Fruit fly (Drosophila melanogaster) whole organism, embryonic: ENCODE measurements around the gene HINT1.

Experiments
- Aef1 ChIP-seq: fragments of 200-800 bp; sonication (Bioruptor generic); IDR thresholded peaks from 3 replicates; pipeline ENCODE4 v1.3.6; 2022; ENCODE audit warnings: missing biosample characterization, missing genetic modification characterization
- Antp ChIP-seq: fragments of 200-800 bp; sonication (Bioruptor generic); optimal IDR thresholded peaks from 3 replicates; lab custom pipeline; 2016; ENCODE audit warnings: missing biosample characterization, missing genetic modification characterization
- CG10274 ChIP-seq: fragments of 200-800 bp; sonication (Bioruptor generic); optimal IDR thresholded peaks from 3 replicates; lab custom pipeline; 2017; ENCODE audit warnings: missing biosample characterization, mild to moderate bottlenecking, missing genetic modification characterization
- CG10366 ChIP-seq: fragments of 200-800 bp; sonication (Bioruptor generic); IDR thresholded peaks from 2 replicates; pipeline ENCODE4 v1.3.6; 2022; ENCODE audit warnings: missing biosample characterization, missing genetic modification characterization
- CG10431 ChIP-seq: fragments of 200-800 bp; sonication (Bioruptor generic); optimal IDR thresholded peaks from 3 replicates; lab custom pipeline; 2018; ENCODE audit warnings: missing biosample characterization, mild to moderate bottlenecking, missing genetic modification characterization
- CG12391 ChIP-seq: fragments of 200-800 bp; sonication (Bioruptor generic); optimal IDR thresholded peaks from 3 replicates; lab custom pipeline; 2018; ENCODE audit warnings: missing biosample characterization, mild to moderate bottlenecking, missing genetic modification characterization, moderate library complexity
- CG12942 ChIP-seq: fragments of 200-800 bp; sonication (Bioruptor generic); optimal IDR thresholded peaks from 3 replicates; lab custom pipeline; 2016; ENCODE audit warnings: missing biosample characterization, missing genetic modification characterization
- CG14014 ChIP-seq: fragments of 200-800 bp; sonication (Bioruptor generic); IDR thresholded peaks from 2 replicates; pipeline ENCODE4 v1.3.6; 2022; ENCODE audit warnings: missing biosample characterization, missing genetic modification characterization
- CG15073 ChIP-seq: fragments of 200-800 bp; sonication (Bioruptor generic); optimal IDR thresholded peaks from 2 replicates; lab custom pipeline; 2016; ENCODE audit warnings: missing biosample characterization, missing genetic modification characterization
- CG15269 ChIP-seq: fragments of 200-800 bp; sonication (Bioruptor generic); optimal IDR thresholded peaks from 2 replicates; lab custom pipeline; 2018; ENCODE audit warnings: missing biosample characterization, mild to moderate bottlenecking, missing genetic modification characterization, moderate library complexity
- CG1647 ChIP-seq: fragments of 200-800 bp; sonication (Bioruptor generic); optimal IDR thresholded peaks from 3 replicates; lab custom pipeline; 2016; ENCODE audit warnings: missing biosample characterization, missing genetic modification characterization
- CG16813 ChIP-seq: fragments of 200-800 bp; sonication (Bioruptor generic); IDR thresholded peaks from 3 replicates; pipeline ENCODE4 v1.3.6; 2022; ENCODE audit warnings: missing biosample characterization, missing genetic modification characterization; ENCODE audit not compliant: partially characterized antibody
- CG18619 ChIP-seq: fragments of 200-800 bp; sonication (Bioruptor generic); optimal IDR thresholded peaks from 3 replicates; lab custom pipeline; 2017; ENCODE audit warnings: missing biosample characterization, mild to moderate bottlenecking, missing genetic modification characterization
- CG2712 ChIP-seq: fragments of 200-800 bp; optimal IDR thresholded peaks from 3 replicates; lab custom pipeline; 2019; ENCODE audit warnings: missing biosample characterization, mild to moderate bottlenecking, missing genetic modification characterization, moderate library complexity
- CG3065 ChIP-seq: fragments of 200-800 bp; sonication (Bioruptor generic); optimal IDR thresholded peaks from 2 replicates; lab custom pipeline; 2016; ENCODE audit warnings: missing biosample characterization, missing genetic modification characterization
- CG31224 ChIP-seq: fragments of 200-800 bp; sonication (Bioruptor generic); IDR thresholded peaks from 2 replicates; pipeline ENCODE4 v1.3.6; 2022; ENCODE audit warnings: missing biosample characterization, missing genetic modification characterization
- CG32532 ChIP-seq: fragments of 200-800 bp; sonication (Bioruptor generic); IDR thresholded peaks from 2 replicates; pipeline ENCODE4 v1.3.6; 2022; ENCODE audit warnings: missing biosample characterization, missing genetic modification characterization
- CG4424 ChIP-seq: fragments of 200-800 bp; sonication (Bioruptor generic); optimal IDR thresholded peaks from 3 replicates; lab custom pipeline; 2016; ENCODE audit warnings: missing biosample characterization, missing genetic modification characterization
- CG6272 ChIP-seq: fragments of 200-800 bp; sonication (Bioruptor generic); IDR thresholded peaks from 2 replicates; pipeline ENCODE4 v1.3.6; 2022; ENCODE audit warnings: missing biosample characterization, missing genetic modification characterization
- CG7928 ChIP-seq: fragments of 200-800 bp; sonication (Bioruptor generic); optimal IDR thresholded peaks from 2 replicates; lab custom pipeline; 2017; ENCODE audit warnings: missing biosample characterization, mild to moderate bottlenecking, missing genetic modification characterization
- CG8924 ChIP-seq: fragments of 200-800 bp; optimal IDR thresholded peaks from 3 replicates; lab custom pipeline; 2019; ENCODE audit warnings: missing biosample characterization, mild to moderate bottlenecking, missing genetic modification characterization, moderate library complexity
- CG9727 ChIP-seq: fragments of 200-800 bp; sonication (Bioruptor generic); optimal IDR thresholded peaks from 3 replicates; lab custom pipeline; 2017; ENCODE audit warnings: missing biosample characterization, mild to moderate bottlenecking, missing genetic modification characterization
- CoRest ChIP-seq: fragments of 200-800 bp; sonication (Bioruptor generic); optimal IDR thresholded peaks from 3 replicates; lab custom pipeline; 2018; ENCODE audit warnings: missing biosample characterization, mild to moderate bottlenecking, missing genetic modification characterization, moderate library complexity
- HLH4C ChIP-seq: fragments of 200-800 bp; sonication (Bioruptor generic); IDR thresholded peaks from 3 replicates; pipeline ENCODE4 v1.3.6; 2022; ENCODE audit warnings: missing biosample characterization, missing genetic modification characterization; ENCODE audit not compliant: partially characterized antibody
- HmgZ ChIP-seq: fragments of 200-800 bp; sonication (Bioruptor generic); optimal IDR thresholded peaks from 2 replicates; lab custom pipeline; 2018; ENCODE audit warnings: missing biosample characterization, mild to moderate bottlenecking, missing genetic modification characterization
- Hmr ChIP-seq: fragments of 200-800 bp; sonication (Bioruptor generic); optimal IDR thresholded peaks from 3 replicates; lab custom pipeline; 2017; ENCODE audit warnings: mild to moderate bottlenecking, missing biosample characterization, missing genetic modification reagents, missing genetic modification characterization
- Hr78 ChIP-seq, 2 experiments: fragments of 200-800 bp in 1 of 2; fragments of >200 bp in 1 of 2; sonication (Bioruptor generic) in 1 of 2; optimal IDR thresholded peaks; 2 replicates each; lab custom pipeline; 2017 to 2019; ENCODE audit warnings: missing biosample characterization in 2 of 2, missing genetic modification characterization in 2 of 2, mild to moderate bottlenecking in 1 of 2, moderate library complexity in 1 of 2
- MTF-1 ChIP-seq: fragments of 200-800 bp; sonication (Bioruptor generic); optimal IDR thresholded peaks from 2 replicates; lab custom pipeline; 2018; ENCODE audit warnings: missing biosample characterization, mild to moderate bottlenecking, missing genetic modification characterization, borderline replicate concordance
- NK7.1 ChIP-seq: fragments of 200-800 bp; sonication (Bioruptor generic); optimal IDR thresholded peaks from 3 replicates; lab custom pipeline; 2016; ENCODE audit warnings: missing biosample characterization, missing genetic modification characterization
- Neu2 ChIP-seq: fragments of 200-800 bp; sonication (Bioruptor generic); optimal IDR thresholded peaks from 3 replicates; lab custom pipeline; 2016; ENCODE audit warnings: missing biosample characterization, missing genetic modification characterization, borderline replicate concordance
- Nf-YB ChIP-seq: fragments of 200-800 bp; sonication (Bioruptor generic); optimal IDR thresholded peaks from 3 replicates; lab custom pipeline; 2019; ENCODE audit warnings: missing biosample characterization, mild to moderate bottlenecking, missing genetic modification characterization, moderate library complexity
- PHDP ChIP-seq: fragments of 200-800 bp; sonication (Bioruptor generic); optimal IDR thresholded peaks from 3 replicates; lab custom pipeline; 2018; ENCODE audit warnings: missing biosample characterization, mild to moderate bottlenecking, missing genetic modification characterization, moderate library complexity
- Rfx ChIP-seq: fragments of 200-800 bp; sonication (Bioruptor generic); IDR thresholded peaks from 2 replicates; pipeline ENCODE4 v1.3.6; 2022; ENCODE audit warnings: missing biosample characterization, missing genetic modification characterization
- Ssrp ChIP-seq: fragments of 200-800 bp; sonication (Bioruptor generic); optimal IDR thresholded peaks from 2 replicates; lab custom pipeline; 2018; ENCODE audit warnings: missing biosample characterization, mild to moderate bottlenecking, missing genetic modification characterization, moderate library complexity
- bigmax ChIP-seq: fragments of 200-800 bp; sonication (Bioruptor generic); optimal IDR thresholded peaks from 2 replicates; lab custom pipeline; 2018; ENCODE audit warnings: missing biosample characterization, mild to moderate bottlenecking, missing genetic modification characterization
- crc ChIP-seq: fragments of 200-800 bp; sonication (Bioruptor generic); optimal IDR thresholded peaks from 2 replicates; lab custom pipeline; 2016; ENCODE audit warnings: missing biosample characterization, missing genetic modification characterization
- crp ChIP-seq, 2 experiments: fragments of 200-800 bp; sonication (Bioruptor generic); optimal IDR thresholded peaks; 2 replicates in 1 of 2; 3 replicates in 1 of 2; lab custom pipeline; 2017; ENCODE audit warnings: missing biosample characterization in 2 of 2, missing genetic modification characterization in 2 of 2, mild to moderate bottlenecking in 1 of 2, moderate library complexity in 1 of 2
- fd102C ChIP-seq: fragments of 200-800 bp; sonication (Bioruptor generic); optimal IDR thresholded peaks from 2 replicates; lab custom pipeline; 2018; ENCODE audit warnings: missing biosample characterization, mild to moderate bottlenecking, missing genetic modification characterization, moderate library complexity
- fd64A ChIP-seq: fragments of 200-800 bp; sonication (Bioruptor generic); optimal IDR thresholded peaks from 3 replicates; lab custom pipeline; 2018; ENCODE audit warnings: missing biosample characterization, mild to moderate bottlenecking, missing genetic modification characterization
- ftz-f1 ChIP-seq: fragments of 200-800 bp; sonication (Bioruptor generic); optimal IDR thresholded peaks from 2 replicates; lab custom pipeline; 2016; ENCODE audit warnings: missing biosample characterization, missing genetic modification characterization
- klu ChIP-seq: fragments of 200-800 bp; sonication (Bioruptor generic); IDR thresholded peaks from 2 replicates; pipeline ENCODE4 v1.3.6; 2022; ENCODE audit warnings: missing biosample characterization, missing genetic modification characterization
- mld ChIP-seq: fragments of 200-800 bp; sonication (Bioruptor generic); IDR thresholded peaks from 3 replicates; pipeline ENCODE4 v1.3.6; 2022; ENCODE audit warnings: missing biosample characterization, missing genetic modification characterization; ENCODE audit not compliant: partially characterized antibody
- sima ChIP-seq: fragments of 200-800 bp; sonication (Bioruptor generic); optimal IDR thresholded peaks from 2 replicates; lab custom pipeline; 2016; ENCODE audit warnings: missing biosample characterization, missing genetic modification characterization
- tin ChIP-seq: fragments of 200-800 bp; sonication (Bioruptor generic); optimal IDR thresholded peaks from 3 replicates; lab custom pipeline; 2016; ENCODE audit warnings: missing biosample characterization, missing genetic modification characterization
- tio ChIP-seq: fragments of 200-800 bp; sonication (Bioruptor generic); optimal IDR thresholded peaks from 2 replicates; lab custom pipeline; 2017; ENCODE audit warnings: missing biosample characterization, missing genetic modification characterization, inconsistent platforms
- tll ChIP-seq, 2 experiments: fragments of 200-800 bp in 1 of 2; fragments of >200 bp in 1 of 2; sonication (Bioruptor generic) in 1 of 2; optimal IDR thresholded peaks; 2 replicates each; lab custom pipeline; 2017 to 2019; ENCODE audit warnings: missing biosample characterization in 2 of 2, missing genetic modification characterization in 2 of 2, mild to moderate bottlenecking in 1 of 2, moderate library complexity in 1 of 2
- vvl ChIP-seq: fragments of 200-800 bp; sonication (Bioruptor generic); IDR thresholded peaks from 2 replicates; pipeline ENCODE4 v1.3.6; 2022; ENCODE audit warnings: missing biosample characterization, missing genetic modification characterization
- z ChIP-seq: fragments of 200-800 bp; sonication (Bioruptor generic); IDR thresholded peaks from 3 replicates; pipeline ENCODE4 v1.3.6; 2022; ENCODE audit warnings: missing biosample characterization, missing genetic modification characterization

The HINT1 gene

dm6 chr2L:2765659-2766373 lies 4.1 kb upstream of the HINT1 start, which contains the start of the genes Snx21 and aph-1 (continued):
- TF ChIP-seq CG2712 (tag; lab: Kevin White, UChicago) (peak; percentile 94), HLH4C (GFP tag; lab: Robert Waterston, UW) (no peak; the same call in 2 of the 3 replicates), CG31224 (peak; percentile 80), CG6272 (peak; percentile 80), Hr78 (GFP tag; optimal IDR thresholded peaks at IDR 0.05; lab: Kevin White, UChicago) (peak in 1 of 2 experiments; percentile 58), z (GFP tag; lab: Robert Waterston, UW) (peak; percentile 56; the same call in 1 of the 3 replicates), fd102C (GFP tag; lab: Kevin White, UChicago) (peak; percentile 28), NK7.1 (GFP tag; lab: Kevin White, UChicago) (peak; percentile 63), tin (GFP tag; lab: Kevin White, UChicago) (peak; percentile 87), CG16813 (GFP tag; lab: Robert Waterston, UW) (peak; percentile 18; the same call in 1 of the 3 replicates), fd64A (peak; percentile 42), CG14014 (GFP tag; lab: Robert Waterston, UW) (peak; percentile 85), CG10431 (GFP tag; lab: Kevin White, UChicago) (peak; percentile 77), Rfx (GFP tag; lab: Robert Waterston, UW) (peak; percentile 90), ftz-f1 (peak; percentile 34), Aef1 (GFP tag; lab: Robert Waterston, UW) (peak; percentile 88), CG15073 (peak; percentile 64), PHDP (tag; lab: Kevin White, UChicago) (peak; percentile 94), vvl (GFP tag; lab: Robert Waterston, UW) (peak; percentile 94), crc (GFP tag; lab: Kevin White, UChicago) (peak; percentile 74), crp (GFP tag; optimal IDR thresholded peaks at IDR 0.05; lab: Kevin White, UChicago) (peak in 1 of 2 experiments; percentile 54), tio (GFP tag; lab: Kevin White, UChicago) (peak; percentile 92), CG10366 (GFP tag; lab: Robert Waterston, UW) (peak; percentile 85), CG12942 (GFP tag; lab: Kevin White, UChicago) (peak; percentile 89), HmgZ (tag; lab: Kevin White, UChicago) (peak; percentile 85), CG9727 (GFP tag; lab: Kevin White, UChicago) (peak; percentile 92), CG8924 (tag; lab: Kevin White, UChicago) (peak; percentile 94), klu (peak; percentile 86), CG10274 (GFP tag; lab: Kevin White, UChicago) (peak; percentile 99), Antp (GFP tag; lab: Kevin White, UChicago) (peak; percentile 93), Nf-YB (peak; percentile 78), tll (GFP tag; optimal IDR thresholded peaks at IDR 0.05; lab: Kevin White, UChicago) (peak in 1 of 2 experiments; percentile 64), CG15269 (tag; lab: Kevin White, UChicago) (peak; percentile 95), CG4424 (GFP tag; lab: Kevin White, UChicago) (peak; percentile 93), CG1647 (GFP tag; lab: Kevin White, UChicago) (peak; percentile 81), Ssrp (tag; lab: Kevin White, UChicago) (peak; percentile 90), CoRest (tag; lab: Kevin White, UChicago) (peak; percentile 95), CG32532 (GFP tag; lab: Robert Waterston, UW) (peak; percentile 92), CG7928 (GFP tag; lab: Kevin White, UChicago) (peak; percentile 65), CG3065 (GFP tag; lab: Kevin White, UChicago) (peak; percentile 51), MTF-1 (GFP tag; lab: Kevin White, UChicago) (peak; percentile 50), sima (no peak), CG12391 (tag; lab: Kevin White, UChicago) (peak; percentile 94), Hmr (GFP tag; lab: Kevin White, UChicago) (peak; percentile 95), CG18619 (GFP tag; lab: Kevin White, UChicago) (peak; percentile 92), Neu2 (peak; percentile 71), bigmax (GFP tag; lab: Kevin White, UChicago) (no peak), mld (GFP tag; lab: Robert Waterston, UW) (no peak)
